Worm (Caenorhabditis elegans): ENCODE data around the gene sdha-1.

DNA sequence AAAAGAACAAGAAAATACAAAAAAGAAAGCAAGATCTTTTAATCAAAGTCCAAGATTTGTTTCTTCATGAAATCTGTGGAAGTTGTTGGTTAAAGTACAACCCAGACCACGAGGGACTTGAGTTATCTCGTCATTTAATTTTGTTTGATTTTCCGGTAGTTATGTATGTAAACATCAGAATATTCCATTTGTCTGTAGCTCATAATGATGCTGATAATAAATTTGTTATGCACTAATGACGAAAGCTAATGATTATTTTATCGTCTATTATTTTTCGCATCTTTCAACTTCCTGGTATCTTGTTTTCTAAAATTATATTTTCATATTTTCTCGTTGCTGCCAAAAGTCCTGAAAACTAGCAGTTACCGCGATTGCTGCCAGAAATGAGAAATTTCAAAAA, 22.8 kb downstream of the sdha-1 start:
- no peak for TF ChIP-seq lsy-2 (tag; optimal IDR thresholded peaks at IDR 0.05)
- TF ChIP-seq lin-39 (tag; optimal IDR thresholded peaks at IDR 0.05) = no peak
- no peak for TF ChIP-seq unc-62 (GFP tag; optimal IDR thresholded peaks at IDR 0.05)

Data from whole organism, L2 larva.